Fruit fly (Drosophila melanogaster) whole organism, wandering third instar larva: ENCODE data around the gene can.

Experiments
- Abd-B ChIP-seq: fragments of >200 bp; optimal IDR thresholded peaks from 2 replicates; lab custom pipeline; 2017; ENCODE audit warnings: missing biosample characterization, missing genetic modification characterization
- CG32264 ChIP-seq: fragments of 200-800 bp; sonication (Bioruptor generic); optimal IDR thresholded peaks from 2 replicates; lab custom pipeline; 2016; ENCODE audit warnings: missing biosample characterization, missing genetic modification characterization
- CG9705 ChIP-seq: fragments of 200-800 bp; sonication (Bioruptor generic); optimal IDR thresholded peaks from 2 replicates; lab custom pipeline; 2018; ENCODE audit warnings: missing biosample characterization, mild to moderate bottlenecking, missing genetic modification characterization
- CrebA ChIP-seq: fragments of 200-800 bp; sonication (Bioruptor generic); optimal IDR thresholded peaks from 2 replicates; lab custom pipeline; 2016; ENCODE audit warnings: missing biosample characterization, mild to moderate bottlenecking, missing genetic modification characterization, borderline replicate concordance
- Dfd ChIP-seq: fragments of >200 bp; optimal IDR thresholded peaks from 2 replicates; lab custom pipeline; 2017; ENCODE audit warnings: missing biosample characterization, missing genetic modification characterization
- Dif ChIP-seq: fragments of 200-275, 200-300 bp; sonication (Bioruptor generic); optimal IDR thresholded peaks from 2 replicates; lab custom pipeline; 2018; ENCODE audit warnings: missing biosample characterization, missing genetic modification characterization; ENCODE audit not compliant: partially characterized antibody
- GATAd ChIP-seq: sonication (Bioruptor generic); optimal IDR thresholded peaks from 2 replicates; lab custom pipeline; 2016; ENCODE audit warnings: missing biosample characterization, missing genetic modification characterization
- HLH106 ChIP-seq: fragments of 200-800 bp; optimal IDR thresholded peaks from 3 replicates; lab custom pipeline; 2019; ENCODE audit warnings: missing biosample characterization, mild to moderate bottlenecking, missing genetic modification characterization, moderate library complexity
- Hnf4 ChIP-seq: fragments of 200-800 bp; sonication (Bioruptor generic); optimal IDR thresholded peaks from 2 replicates; lab custom pipeline; 2016; ENCODE audit warnings: missing biosample characterization, mild to moderate bottlenecking, missing genetic modification characterization
- Hr78 ChIP-seq: fragments of >200 bp; optimal IDR thresholded peaks from 2 replicates; lab custom pipeline; 2017; ENCODE audit warnings: missing biosample characterization, missing genetic modification characterization
- Hr83 ChIP-seq: fragments of 200-300 bp; sonication (Bioruptor generic); optimal IDR thresholded peaks from 2 replicates; lab custom pipeline; 2016; ENCODE audit warnings: missing biosample characterization, mild to moderate bottlenecking, missing genetic modification characterization, moderate library complexity; ENCODE audit not compliant: poor library complexity, severe bottlenecking
- Jra ChIP-seq: sonication (Bioruptor generic); optimal IDR thresholded peaks from 2 replicates; lab custom pipeline; 2016; ENCODE audit warnings: missing biosample characterization, missing genetic modification characterization
- Mio ChIP-seq: sonication (Bioruptor generic); optimal IDR thresholded peaks from 2 replicates; lab custom pipeline; 2016; ENCODE audit warnings: missing biosample characterization, missing genetic modification characterization
- N ChIP-seq: fragments of >200 bp; optimal IDR thresholded peaks from 2 replicates; lab custom pipeline; 2018; ENCODE audit warnings: missing biosample characterization, missing external identifiers, missing genetic modification characterization
- OdsH ChIP-seq: fragments of 200-800 bp; sonication (Bioruptor generic); optimal IDR thresholded peaks from 2 replicates; lab custom pipeline; 2016; ENCODE audit warnings: missing biosample characterization, mild to moderate bottlenecking, missing genetic modification characterization
- Sp1 ChIP-seq: fragments of 200-800 bp; sonication (Bioruptor generic); optimal IDR thresholded peaks from 3 replicates; lab custom pipeline; 2019; ENCODE audit warnings: missing biosample characterization, mild to moderate bottlenecking, missing genetic modification characterization, moderate library complexity
- Vsx2 ChIP-seq: fragments of 200-300, 225-300 bp; sonication (Bioruptor generic); optimal IDR thresholded peaks from 2 replicates; lab custom pipeline; 2018; ENCODE audit warnings: missing biosample characterization, missing genetic modification characterization; ENCODE audit not compliant: partially characterized antibody
- br ChIP-seq: fragments of 200-800 bp; sonication (Bioruptor generic); optimal IDR thresholded peaks from 2 replicates; lab custom pipeline; 2016; ENCODE audit warnings: missing biosample characterization, missing genetic modification characterization
- brk ChIP-seq: fragments of 200-800 bp; sonication (Bioruptor generic); optimal IDR thresholded peaks from 2 replicates; lab custom pipeline; 2016; ENCODE audit warnings: missing biosample characterization, mild to moderate bottlenecking, missing genetic modification characterization
- dl ChIP-seq, 2 experiments: fragments of 175-275, 200-275 bp in 1 of 2; fragments of 200-275 bp in 1 of 2; sonication (Bioruptor generic); optimal IDR thresholded peaks; lab custom pipeline; 2018; ENCODE audit warnings: mild to moderate bottlenecking in 2 of 2, missing biosample characterization in 2 of 2, missing genetic modification characterization in 2 of 2, moderate library complexity in 2 of 2; ENCODE audit not compliant: partially characterized antibody in 2 of 2, insufficient read depth in 1 of 2
- dmrt93B ChIP-seq: fragments of 200-800 bp; sonication (Bioruptor generic); optimal IDR thresholded peaks from 2 replicates; lab custom pipeline; 2018; ENCODE audit warnings: missing biosample characterization, mild to moderate bottlenecking, missing genetic modification characterization
- dsf ChIP-seq: sonication (Bioruptor generic); optimal IDR thresholded peaks from 2 replicates; lab custom pipeline; 2016; ENCODE audit warnings: missing biosample characterization, missing genetic modification characterization, borderline replicate concordance
- ey ChIP-seq: fragments of 200-800 bp; sonication (Bioruptor generic); optimal IDR thresholded peaks from 2 replicates; lab custom pipeline; 2016; ENCODE audit warnings: missing biosample characterization, missing genetic modification characterization
- foxo ChIP-seq, 2 experiments: fragments of 200-800 bp; sonication (Bioruptor generic); optimal IDR thresholded peaks; 2 replicates in 1 of 2; 3 replicates in 1 of 2; lab custom pipeline; 2016 to 2017; ENCODE audit warnings: missing biosample characterization in 2 of 2, missing genetic modification characterization in 2 of 2
- fru ChIP-seq: fragments of 200-800 bp; sonication (Bioruptor generic); optimal IDR thresholded peaks from 3 replicates; lab custom pipeline; 2016; ENCODE audit warnings: missing biosample characterization, mild to moderate bottlenecking, missing genetic modification characterization
- h ChIP-seq: fragments of 200-800 bp; sonication (Bioruptor generic); optimal IDR thresholded peaks from 3 replicates; lab custom pipeline; 2016; ENCODE audit warnings: missing biosample characterization, mild to moderate bottlenecking, missing genetic modification characterization
- jim ChIP-seq: fragments of 175-275, 200-325 bp; sonication (Bioruptor generic); optimal IDR thresholded peaks from 2 replicates; lab custom pipeline; 2016; ENCODE audit warnings: missing biosample characterization, mild to moderate bottlenecking, missing genetic modification characterization
- lola ChIP-seq: fragments of >200 bp; optimal IDR thresholded peaks from 2 replicates; lab custom pipeline; 2017; ENCODE audit warnings: missing biosample characterization, missing genetic modification characterization
- pan ChIP-seq: fragments of >200 bp; optimal IDR thresholded peaks from 2 replicates; lab custom pipeline; 2017
- psq ChIP-seq: fragments of 200-800 bp; sonication (Bioruptor generic); optimal IDR thresholded peaks from 3 replicates; lab custom pipeline; 2017; ENCODE audit warnings: missing biosample characterization, mild to moderate bottlenecking, missing genetic modification characterization, moderate library complexity
- sv ChIP-seq: fragments of 200-800 bp; sonication (Bioruptor generic); optimal IDR thresholded peaks from 3 replicates; lab custom pipeline; 2016; ENCODE audit warnings: missing biosample characterization, missing genetic modification characterization
- tai ChIP-seq: sonication (Bioruptor generic); optimal IDR thresholded peaks from 2 replicates; lab custom pipeline; 2016; ENCODE audit warnings: missing biosample characterization, missing genetic modification characterization
- woc ChIP-seq: sonication (Bioruptor generic); optimal IDR thresholded peaks from 2 replicates; lab custom pipeline; 2016; ENCODE audit warnings: missing biosample characterization, mild to moderate bottlenecking, missing genetic modification characterization

Gene can

dm6 chr3L:10299182-10299581 is 32.3 kb upstream of the can start:
- TF ChIP-seq OdsH (GFP tag; lab: Kevin White, UChicago) (no peak), dl (GFP tag; optimal IDR thresholded peaks at IDR 0.05; lab: Kevin White, UChicago; ENCODE audit: insufficient read depth in 1 of 2, partially characterized antibody in 2 of 2) (no peak), Hr83 (GFP tag; lab: Kevin White, UChicago) (no peak), HLH106 (no peak), Abd-B (GFP tag; lab: Kevin White, UChicago) (no peak), Dfd (GFP tag; lab: Kevin White, UChicago) (no peak), Jra (GFP tag; lab: Kevin White, UChicago) (no peak), N (no peak), Sp1 (GFP tag; lab: Kevin White, UChicago) (no peak), brk (GFP tag; lab: Kevin White, UChicago) (no peak), h (GFP tag; lab: Kevin White, UChicago) (no peak), CG9705 (GFP tag; lab: Kevin White, UChicago) (no peak), dmrt93B (GFP tag; lab: Kevin White, UChicago) (no peak), ey (GFP tag; lab: Kevin White, UChicago) (no peak), fru (no peak), GATAd (no peak), Vsx2 (no peak), psq (GFP tag; lab: Kevin White, UChicago) (no peak)

dm6 chr3L:10296226-10296625 is 29.3 kb upstream of the can start:
- TF ChIP-seq fru: no peak
- peak; percentile 7 for TF ChIP-seq ey (GFP tag; lab: Kevin White, UChicago)
- TF ChIP-seq Dfd (GFP tag; lab: Kevin White, UChicago): no peak
- TF ChIP-seq Sp1 (GFP tag; lab: Kevin White, UChicago): no peak
- TF ChIP-seq h (GFP tag; lab: Kevin White, UChicago): peak; percentile 46
- TF ChIP-seq br (GFP tag; lab: Kevin White, UChicago): no peak
- peak; percentile 6 for TF ChIP-seq OdsH (GFP tag; lab: Kevin White, UChicago)

dm6 chr3L:10289357-10289756 is 22.4 kb upstream of the can start:
- TF ChIP-seq h (GFP tag; lab: Kevin White, UChicago) (no peak), tai (GFP tag; lab: Kevin White, UChicago) (no peak), br (GFP tag; lab: Kevin White, UChicago) (no peak), jim (GFP tag; lab: Kevin White, UChicago) (no peak), pan (lab: Kevin White, UChicago) (no peak), Hr83 (GFP tag; lab: Kevin White, UChicago) (no peak), sv (no peak), Mio (GFP tag; lab: Kevin White, UChicago) (no peak), dsf (GFP tag; lab: Kevin White, UChicago) (no peak), lola (GFP tag; lab: Kevin White, UChicago) (no peak)

dm6 chr3L:10288155-10288554 is 21.2 kb upstream of the can start:
- TF ChIP-seq Hnf4 (no peak), fru (no peak), br (GFP tag; lab: Kevin White, UChicago) (no peak), Sp1 (GFP tag; lab: Kevin White, UChicago) (no peak), Dif (GFP tag; lab: Kevin White, UChicago) (no peak), CG32264 (no peak), dl (GFP tag; optimal IDR thresholded peaks at IDR 0.05; lab: Kevin White, UChicago; ENCODE audit: insufficient read depth in 1 of 2, partially characterized antibody in 2 of 2) (no peak), lola (GFP tag; lab: Kevin White, UChicago) (no peak), Vsx2 (no peak), CG9705 (GFP tag; lab: Kevin White, UChicago) (no peak), psq (GFP tag; lab: Kevin White, UChicago) (no peak), foxo (GFP tag; optimal IDR thresholded peaks at IDR 0.05; lab: Kevin White, UChicago) (no peak), CrebA (GFP tag; lab: Kevin White, UChicago) (no peak), Abd-B (GFP tag; lab: Kevin White, UChicago) (no peak), N (no peak), GATAd (no peak)
- TF ChIP-seq, all 38 proteins: peak for 0

dm6 chr3L:10284869-10285268 is 18.0 kb upstream of the can start:
- TF ChIP-seq Abd-B (GFP tag; lab: Kevin White, UChicago): no peak
- no peak for TF ChIP-seq woc (GFP tag; lab: Kevin White, UChicago)
- TF ChIP-seq CG32264: no peak
- TF ChIP-seq Hr78 (GFP tag; lab: Kevin White, UChicago): no peak
- TF ChIP-seq fru: no peak
- no peak for TF ChIP-seq psq (GFP tag; lab: Kevin White, UChicago)
- no peak for TF ChIP-seq pan (lab: Kevin White, UChicago)
- TF ChIP-seq tai (GFP tag; lab: Kevin White, UChicago): no peak
- TF ChIP-seq CG9705 (GFP tag; lab: Kevin White, UChicago): no peak
- TF ChIP-seq dmrt93B (GFP tag; lab: Kevin White, UChicago): no peak
- no peak for TF ChIP-seq Dif (GFP tag; lab: Kevin White, UChicago)
- no peak for TF ChIP-seq Jra (GFP tag; lab: Kevin White, UChicago)
- no peak for TF ChIP-seq Vsx2
- no peak for TF ChIP-seq N
- no peak for TF ChIP-seq br (GFP tag; lab: Kevin White, UChicago)
- no peak for TF ChIP-seq dl (GFP tag; optimal IDR thresholded peaks at IDR 0.05; lab: Kevin White, UChicago; ENCODE audit: insufficient read depth in 1 of 2, partially characterized antibody in 2 of 2)
- TF ChIP-seq, all 38 proteins: peak for 0
